Worm (Caenorhabditis elegans) whole organism, L1 larva: ENCODE results near the gene sqv-7.

ENCODE experiments used
- C04F5.9 ChIP-seq: sonication (generic microtip); optimal IDR thresholded peaks from 2 replicates; lab custom pipeline; 2016; ENCODE audit warnings: missing genetic modification characterization, missing compliant biosample characterization
- C16A3.4 ChIP-seq: fragments of 150-350 bp; optimal IDR thresholded peaks from 2 replicates; lab custom pipeline; 2014; ENCODE audit warnings: missing biosample characterization, missing genetic modification characterization
- aha-1 ChIP-seq: fragments of 150-350 bp; optimal IDR thresholded peaks from 2 replicates; lab custom pipeline; 2014; ENCODE audit warnings: missing biosample characterization, missing genetic modification characterization
- alr-1 ChIP-seq: fragments of 200-800 bp; sonication (Bioruptor generic); optimal IDR thresholded peaks from 2 replicates; lab custom pipeline; 2018; ENCODE audit warnings: borderline replicate concordance, mild to moderate bottlenecking, missing genetic modification characterization, missing compliant biosample characterization
- aly-2 ChIP-seq: fragments of 150-350 bp; optimal IDR thresholded peaks from 2 replicates; lab custom pipeline; 2014; ENCODE audit warnings: missing biosample characterization, missing genetic modification characterization
- ama-1 ChIP-seq: fragments of 150-350 bp; optimal IDR thresholded peaks from 2 replicates; lab custom pipeline; 2014
- blmp-1 ChIP-seq: fragments of 150-350 bp; optimal IDR thresholded peaks from 2 replicates; lab custom pipeline; 2014; ENCODE audit warnings: missing biosample characterization, missing genetic modification characterization
- ceh-63 ChIP-seq: fragments of 200-800 bp; sonication (Bioruptor generic); optimal IDR thresholded peaks from 2 replicates; lab custom pipeline; 2018; ENCODE audit warnings: mild to moderate bottlenecking, missing genetic modification characterization, missing compliant biosample characterization
- ceh-8 ChIP-seq: fragments of 200-800 bp; sonication (Bioruptor generic); optimal IDR thresholded peaks from 2 replicates; lab custom pipeline; 2018; ENCODE audit warnings: mild to moderate bottlenecking, missing genetic modification characterization, moderate library complexity, missing compliant biosample characterization
- ceh-82 ChIP-seq, 3 experiments: fragments of 150-350 bp in 1 of 3; sonication (generic microtip) in 2 of 3; optimal IDR thresholded peaks; 2 replicates each; lab custom pipeline; 2014 to 2017; ENCODE audit warnings: missing biosample characterization in 3 of 3, missing genetic modification characterization in 3 of 3
- ceh-90 ChIP-seq: sonication (generic microtip); optimal IDR thresholded peaks from 2 replicates; lab custom pipeline; 2016; ENCODE audit warnings: missing genetic modification characterization, missing compliant biosample characterization
- dpl-1 ChIP-seq, 3 experiments: fragments of 150-350 bp in 2 of 3; sonication (generic microtip) in 1 of 3; optimal IDR thresholded peaks; 2 replicates each; lab custom pipeline; 2014 to 2017; ENCODE audit warnings: missing biosample characterization in 3 of 3, missing genetic modification characterization in 3 of 3, missing genetic modification reagents in 3 of 3
- dsc-1 ChIP-seq: sonication (generic microtip); optimal IDR thresholded peaks from 2 replicates; lab custom pipeline; 2016; ENCODE audit warnings: mild to moderate bottlenecking, missing genetic modification characterization, missing compliant biosample characterization
- efl-1 ChIP-seq, 4 experiments: fragments of 150-350 bp; optimal IDR thresholded peaks in 3 of 4; peaks in 1 of 4; 1 replicate in 1 of 4; 2 replicates in 3 of 4; lab custom pipeline; 2014; ENCODE audit warnings: missing biosample characterization in 2 of 4, missing genetic modification characterization in 2 of 4, missing genetic modification reagents in 2 of 4
- egl-13 ChIP-seq: sonication (generic microtip); optimal IDR thresholded peaks from 2 replicates; lab custom pipeline; 2016; ENCODE audit warnings: missing genotype, missing genetic modification reagents, missing genetic modification characterization, missing compliant biosample characterization
- elt-2 ChIP-seq: sonication (generic microtip); optimal IDR thresholded peaks from 2 replicates; lab custom pipeline; 2016; ENCODE audit warnings: missing genetic modification characterization, mild to moderate bottlenecking, inconsistent platforms, missing compliant biosample characterization, missing genetic modification reagents
- fkh-8 ChIP-seq: sonication (generic microtip); optimal IDR thresholded peaks from 2 replicates; lab custom pipeline; 2016; ENCODE audit warnings: mild to moderate bottlenecking, missing genetic modification characterization, missing compliant biosample characterization
- fos-1 ChIP-seq: fragments of 150-350 bp; optimal IDR thresholded peaks from 2 replicates; lab custom pipeline; 2014; ENCODE audit warnings: missing biosample characterization, missing genetic modification characterization
- grh-1 ChIP-seq: fragments of 200-800 bp; sonication (Bioruptor generic); IDR thresholded peaks from 2 replicates; pipeline ENCODE4 v1.3.6; 2022; ENCODE audit warnings: missing genetic modification reagents, missing genetic modification characterization, missing compliant biosample characterization
- lin-39 ChIP-seq: fragments of 150-350 bp; optimal IDR thresholded peaks from 2 replicates; lab custom pipeline; 2014; ENCODE audit warnings: missing biosample characterization, missing genetic modification reagents, missing genetic modification characterization
- lir-3 ChIP-seq: sonication (generic microtip); optimal IDR thresholded peaks from 2 replicates; lab custom pipeline; 2016; ENCODE audit warnings: mild to moderate bottlenecking, missing genetic modification characterization, moderate library complexity, missing compliant biosample characterization; ENCODE audit not compliant: poor library complexity
- mef-2 ChIP-seq: fragments of 150-350 bp; optimal IDR thresholded peaks from 2 replicates; lab custom pipeline; 2014; ENCODE audit warnings: missing biosample characterization, missing genetic modification characterization
- mep-1 ChIP-seq: fragments of 150-350 bp; optimal IDR thresholded peaks from 2 replicates; lab custom pipeline; 2014; ENCODE audit warnings: missing biosample characterization, missing genetic modification characterization
- nhr-11 ChIP-seq: fragments of 150-350 bp; optimal IDR thresholded peaks from 2 replicates; lab custom pipeline; 2014; ENCODE audit warnings: missing biosample characterization, missing genetic modification characterization
- nhr-12 ChIP-seq: sonication (generic microtip); optimal IDR thresholded peaks from 2 replicates; lab custom pipeline; 2017; ENCODE audit warnings: missing biosample characterization, missing genetic modification characterization
- nhr-19 ChIP-seq: fragments of 200-800 bp; sonication (Bioruptor generic); conservative IDR thresholded peaks from 2 replicates; pipeline ENCODE4 v1.3.6; 2022; ENCODE audit warnings: missing genetic modification characterization, missing compliant biosample characterization
- nhr-20 ChIP-seq: sonication (generic microtip); optimal IDR thresholded peaks from 2 replicates; lab custom pipeline; 2016; ENCODE audit warnings: mild to moderate bottlenecking, missing genetic modification characterization, missing compliant biosample characterization
- nhr-237 ChIP-seq: fragments of 150-350 bp; optimal IDR thresholded peaks from 2 replicates; lab custom pipeline; 2014; ENCODE audit warnings: missing biosample characterization, missing genetic modification characterization
- nhr-47 ChIP-seq: sonication (generic microtip); optimal IDR thresholded peaks from 2 replicates; lab custom pipeline; 2016; ENCODE audit warnings: mild to moderate bottlenecking, missing genetic modification characterization, moderate library complexity, missing compliant biosample characterization
- nhr-71 ChIP-seq: sonication (generic microtip); optimal IDR thresholded peaks from 2 replicates; lab custom pipeline; 2016; ENCODE audit warnings: mild to moderate bottlenecking, missing genetic modification characterization, moderate library complexity, missing compliant biosample characterization
- nhr-77 ChIP-seq: fragments of 150-350 bp; optimal IDR thresholded peaks from 2 replicates; lab custom pipeline; 2014; ENCODE audit warnings: missing biosample characterization, missing genetic modification characterization
- nhr-84 ChIP-seq: sonication (generic microtip); optimal IDR thresholded peaks from 2 replicates; lab custom pipeline; 2017; ENCODE audit warnings: missing biosample characterization, missing genetic modification characterization
- nhr-85 ChIP-seq: sonication (generic microtip); peaks from one replicate; lab custom pipeline; 2016; ENCODE audit warnings: missing genetic modification characterization, inconsistent platforms, missing compliant biosample characterization
- nhr-90 ChIP-seq: sonication (generic microtip); optimal IDR thresholded peaks from 2 replicates; lab custom pipeline; 2016; ENCODE audit warnings: mild to moderate bottlenecking, missing genetic modification characterization, missing compliant biosample characterization; ENCODE audit not compliant: poor library complexity
- pag-3 ChIP-seq: sonication (generic microtip); optimal IDR thresholded peaks from 2 replicates; lab custom pipeline; 2017; ENCODE audit warnings: missing genetic modification characterization, mild to moderate bottlenecking, missing compliant biosample characterization, antibody characterized with exemption, borderline replicate concordance; ENCODE audit not compliant: insufficient read depth
- pqm-1 ChIP-seq: sonication (generic microtip); optimal IDR thresholded peaks from 3 replicates; lab custom pipeline; 2017; ENCODE audit warnings: missing biosample characterization, missing genetic modification characterization
- rnt-1 ChIP-seq: sonication (generic microtip); optimal IDR thresholded peaks from 2 replicates; lab custom pipeline; 2016; ENCODE audit warnings: mild to moderate bottlenecking, missing genetic modification characterization, moderate library complexity, missing compliant biosample characterization
- snpc-4 ChIP-seq: fragments of 150-350 bp; optimal IDR thresholded peaks from 2 replicates; lab custom pipeline; 2014; ENCODE audit warnings: missing biosample characterization, missing genetic modification characterization
- snu-23 ChIP-seq: sonication (generic microtip); optimal IDR thresholded peaks from 2 replicates; lab custom pipeline; 2016; ENCODE audit warnings: missing genetic modification characterization, missing compliant biosample characterization
- sox-4 ChIP-seq: sonication (generic microtip); optimal IDR thresholded peaks from 2 replicates; lab custom pipeline; 2016; ENCODE audit warnings: missing genetic modification characterization, missing compliant biosample characterization
- sptf-1 ChIP-seq: fragments of 150-350 bp; optimal IDR thresholded peaks from 2 replicates; lab custom pipeline; 2014; ENCODE audit warnings: missing biosample characterization, missing genetic modification characterization
- sup-37 ChIP-seq: fragments of 200-800 bp; sonication (Bioruptor generic); optimal IDR thresholded peaks from 2 replicates; lab custom pipeline; 2018; ENCODE audit warnings: mild to moderate bottlenecking, missing genetic modification characterization, missing compliant biosample characterization
- swsn-7 ChIP-seq: sonication (generic microtip); optimal IDR thresholded peaks from 2 replicates; lab custom pipeline; 2016; ENCODE audit warnings: missing genetic modification characterization, missing compliant biosample characterization
- tlp-1 ChIP-seq: fragments of 150-350 bp; optimal IDR thresholded peaks from 2 replicates; lab custom pipeline; 2014; ENCODE audit warnings: missing biosample characterization, missing genetic modification characterization
- unc-130 ChIP-seq: fragments of 150-350 bp; optimal IDR thresholded peaks from 2 replicates; lab custom pipeline; 2017; ENCODE audit warnings: missing biosample characterization, missing genetic modification characterization, inconsistent platforms
- unc-30 ChIP-seq: sonication (generic microtip); optimal IDR thresholded peaks from 2 replicates; lab custom pipeline; 2017; ENCODE audit warnings: missing biosample characterization, missing genetic modification characterization
- unc-62 ChIP-seq: fragments of 150-350 bp; optimal IDR thresholded peaks from 2 replicates; lab custom pipeline; 2014; ENCODE audit warnings: missing biosample characterization, missing genetic modification reagents, missing genetic modification characterization
- unc-86 ChIP-seq: sonication (generic microtip); optimal IDR thresholded peaks from 2 replicates; lab custom pipeline; 2016; ENCODE audit warnings: missing genetic modification characterization, missing compliant biosample characterization
- xbp-1 ChIP-seq: sonication (generic microtip); optimal IDR thresholded peaks from 2 replicates; lab custom pipeline; 2016; ENCODE audit warnings: missing genetic modification characterization, missing compliant biosample characterization
- zip-4 ChIP-seq: fragments of 200-800 bp; sonication (Bioruptor generic); optimal IDR thresholded peaks from 2 replicates; lab custom pipeline; 2018; ENCODE audit warnings: mild to moderate bottlenecking, missing genetic modification characterization, moderate library complexity, missing compliant biosample characterization
- ztf-11 ChIP-seq, 2 experiments: sonication (generic microtip); optimal IDR thresholded peaks; 2 replicates each; lab custom pipeline; 2016 to 2017; ENCODE audit warnings: missing genetic modification characterization in 2 of 2, missing biosample characterization in 1 of 2, missing compliant biosample characterization in 1 of 2
- ztf-4 ChIP-seq: fragments of 150-350 bp; optimal IDR thresholded peaks from 2 replicates; lab custom pipeline; 2014; ENCODE audit warnings: missing biosample characterization, missing genetic modification characterization

Gene sqv-7

DNA sequence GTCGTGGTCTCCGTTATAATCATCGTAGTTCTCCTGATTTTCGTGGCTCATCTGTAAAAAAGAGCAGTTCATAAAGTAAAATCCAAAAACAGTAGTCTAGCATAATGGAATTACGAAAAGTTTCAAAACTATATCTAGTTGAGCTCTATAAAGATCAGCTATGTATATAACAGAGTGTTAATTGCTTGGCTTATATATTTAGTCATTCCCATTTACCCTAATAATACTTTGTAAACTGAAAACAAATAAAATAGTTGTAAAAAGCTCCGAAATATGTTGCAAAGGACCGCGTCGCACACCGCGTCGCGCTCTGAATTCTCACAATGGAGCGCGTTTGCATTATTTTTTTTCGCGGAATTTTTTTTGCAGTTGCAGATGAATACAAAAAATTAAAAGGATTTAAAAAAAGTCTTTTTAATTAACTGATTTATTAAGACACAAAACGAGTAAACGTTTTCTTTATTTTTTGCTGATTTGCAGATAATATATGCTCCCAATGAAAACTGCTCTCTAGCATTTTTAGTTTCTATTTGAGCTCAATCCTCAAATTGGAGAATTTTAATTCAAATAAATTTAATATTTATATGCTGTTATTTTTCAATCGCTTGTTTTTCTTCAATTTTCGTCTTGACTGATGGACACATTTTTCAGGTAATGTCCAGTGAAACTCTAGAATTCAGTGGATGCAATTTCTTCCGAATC lies 37.7 kb upstream of the sqv-7 start, which contains the start of the genes tcer-1 and ZK1127.5:
tcer-1 (minus strand) TSS at position 51 of the 702 bp plus-strand sequence.
ZK1127.5 (plus strand) TSS at position 652 of the 702 bp plus-strand sequence.
- peak; percentile 58 for TF ChIP-seq nhr-20 (tag; lab: Kevin White, UChicago)
- no peak for TF ChIP-seq grh-1 (GFP tag; lab: Robert Waterston, UW)
- no peak for TF ChIP-seq fos-1 (tag; lab: Kevin White, UChicago)
- TF ChIP-seq ceh-82 (tag; optimal IDR thresholded peaks at IDR 0.05; lab: Kevin White, UChicago), result peak; percentile 26 to 70 (median 39)
- no peak for TF ChIP-seq C04F5.9 (tag; lab: Kevin White, UChicago)
- TF ChIP-seq fkh-8 (tag; lab: Kevin White, UChicago), result peak; percentile 41
- TF ChIP-seq efl-1 (optimal IDR thresholded peaks at IDR 0.05; lab: Kevin White, UChicago), result peak; percentile 66 to 78
- peak; percentile 69 to 94 for TF ChIP-seq efl-1 (GFP tag; optimal IDR thresholded peaks at IDR 0.05 in 1 of 2; lab: Kevin White, UChicago)
- peak; percentile 24; the same call in 1 of the 2 replicates for TF ChIP-seq nhr-19 (GFP tag; lab: Robert Waterston, UW)
- no peak for TF ChIP-seq lir-3 (tag; lab: Kevin White, UChicago)
- no peak for TF ChIP-seq pqm-1
- no peak for TF ChIP-seq sox-4 (tag; lab: Kevin White, UChicago)
- TF ChIP-seq mef-2, result no peak
- TF ChIP-seq nhr-47 (tag; lab: Kevin White, UChicago), result peak; percentile 56
- TF ChIP-seq nhr-71 (tag; lab: Kevin White, UChicago), result peak; percentile 50
- no peak for TF ChIP-seq unc-86 (tag; lab: Kevin White, UChicago)
- TF ChIP-seq ceh-8 (GFP tag; lab: Kevin White, UChicago), result no peak
- no peak for TF ChIP-seq ceh-63
- no peak for TF ChIP-seq ama-1 (lab: Kevin White, UChicago)
- TF ChIP-seq zip-4, result no peak
- TF ChIP-seq nhr-85 (tag; lab: Kevin White, UChicago), result peak; percentile 31
- no peak for TF ChIP-seq nhr-12 (tag; lab: Kevin White, UChicago)
- TF ChIP-seq snu-23 (GFP tag; lab: Kevin White, UChicago), result peak; percentile 63
- no peak for TF ChIP-seq ceh-90
- peak; percentile 78 for TF ChIP-seq mep-1 (tag; lab: Kevin White, UChicago)
- no peak for TF ChIP-seq nhr-84 (tag; lab: Kevin White, UChicago)
- no peak for TF ChIP-seq unc-62 (GFP tag; lab: Kevin White, UChicago)
- TF ChIP-seq lin-39 (tag; lab: Kevin White, UChicago), result no peak
- no peak for TF ChIP-seq elt-2
- no peak for TF ChIP-seq tlp-1
- TF ChIP-seq dpl-1 (GFP tag; optimal IDR thresholded peaks at IDR 0.05; lab: Kevin White, UChicago), result peak; percentile 54 to 82 (median 59)
- TF ChIP-seq swsn-7, result peak; percentile 54
- peak; percentile 66 for TF ChIP-seq C16A3.4
- TF ChIP-seq sptf-1 (tag; lab: Kevin White, UChicago), result no peak
- TF ChIP-seq ztf-11 (tag; optimal IDR thresholded peaks at IDR 0.05; lab: Kevin White, UChicago), result no peak
- TF ChIP-seq ztf-4, result no peak
- TF ChIP-seq blmp-1, result peak; percentile 57
- TF ChIP-seq dsc-1, result peak; percentile 44
- TF ChIP-seq xbp-1 (tag; lab: Kevin White, UChicago), result peak; percentile 42
- no peak for TF ChIP-seq pag-3 (tag; lab: Kevin White, UChicago)
- peak; percentile 1 for TF ChIP-seq nhr-237 (tag; lab: Kevin White, UChicago)
- TF ChIP-seq aha-1 (tag; lab: Kevin White, UChicago), result no peak
- no peak for TF ChIP-seq snpc-4 (tag; lab: Kevin White, UChicago)
- TF ChIP-seq unc-30 (tag; lab: Kevin White, UChicago), result no peak
- no peak for TF ChIP-seq egl-13 (tag; lab: Kevin White, UChicago)
- peak; percentile 23 for TF ChIP-seq nhr-90
- TF ChIP-seq unc-130 (tag; lab: Kevin White, UChicago), result no peak
- no peak for TF ChIP-seq nhr-77 (tag; lab: Kevin White, UChicago)
- peak; percentile 44 for TF ChIP-seq rnt-1 (tag; lab: Kevin White, UChicago)
- no peak for TF ChIP-seq nhr-11 (tag; lab: Kevin White, UChicago)
- no peak for TF ChIP-seq alr-1 (tag; lab: Kevin White, UChicago)
- no peak for TF ChIP-seq sup-37 (GFP tag; lab: Kevin White, UChicago)
- TF ChIP-seq aly-2 (tag; lab: Kevin White, UChicago), result no peak
